Fruit fly (Drosophila melanogaster) whole organism, embryonic: ENCODE measurements around the gene CG14787.

Experiments
- Abd-B ChIP-seq: fragments of 200-800 bp; sonication (Bioruptor generic); optimal IDR thresholded peaks from 2 replicates; lab custom pipeline; 2018; ENCODE audit warnings: missing biosample characterization, mild to moderate bottlenecking, missing genetic modification characterization, moderate library complexity
- CG10267 ChIP-seq: fragments of 200-800 bp; sonication (Bioruptor generic); optimal IDR thresholded peaks from 2 replicates; lab custom pipeline; 2018; ENCODE audit warnings: missing biosample characterization, mild to moderate bottlenecking, missing genetic modification characterization, moderate library complexity
- CG11560 ChIP-seq: fragments of 200-800 bp; sonication (Bioruptor generic); IDR thresholded peaks from 3 replicates; pipeline ENCODE4 v1.3.6; 2022; ENCODE audit warnings: missing biosample characterization, missing genetic modification characterization
- CG12155 ChIP-seq: fragments of 200-800 bp; sonication (Bioruptor generic); optimal IDR thresholded peaks from 3 replicates; lab custom pipeline; 2016; ENCODE audit warnings: missing biosample characterization, missing genetic modification characterization
- CG12942 ChIP-seq: fragments of 200-800 bp; sonication (Bioruptor generic); optimal IDR thresholded peaks from 3 replicates; lab custom pipeline; 2016; ENCODE audit warnings: missing biosample characterization, missing genetic modification characterization
- CG13775 ChIP-seq: fragments of 200-800 bp; sonication (Bioruptor generic); optimal IDR thresholded peaks from 3 replicates; lab custom pipeline; 2017; ENCODE audit warnings: missing biosample characterization, mild to moderate bottlenecking, missing genetic modification characterization
- CG14441 ChIP-seq: fragments of 200-800 bp; sonication (Bioruptor generic); IDR thresholded peaks from 2 replicates; pipeline ENCODE4 v1.3.6; 2022; ENCODE audit warnings: missing biosample characterization, missing genetic modification characterization
- CG14710 ChIP-seq: fragments of 200-800 bp; sonication (Bioruptor generic); optimal IDR thresholded peaks from 3 replicates; lab custom pipeline; 2019; ENCODE audit warnings: missing biosample characterization, mild to moderate bottlenecking, missing genetic modification characterization, moderate library complexity
- CG15269 ChIP-seq: fragments of 200-800 bp; sonication (Bioruptor generic); optimal IDR thresholded peaks from 2 replicates; lab custom pipeline; 2018; ENCODE audit warnings: missing biosample characterization, mild to moderate bottlenecking, missing genetic modification characterization, moderate library complexity
- CG1602 ChIP-seq: fragments of 200-800 bp; sonication (Bioruptor generic); optimal IDR thresholded peaks from 3 replicates; lab custom pipeline; 2016; ENCODE audit warnings: missing biosample characterization, missing genetic modification characterization
- CG16863 ChIP-seq: fragments of 200-800 bp; sonication (Bioruptor generic); optimal IDR thresholded peaks from 3 replicates; lab custom pipeline; 2016; ENCODE audit warnings: missing biosample characterization, missing genetic modification characterization
- CG1792 ChIP-seq: fragments of 200-800 bp; sonication (Bioruptor generic); optimal IDR thresholded peaks from 2 replicates; lab custom pipeline; 2016; ENCODE audit warnings: missing biosample characterization, missing genetic modification characterization
- CG18619 ChIP-seq: fragments of 200-800 bp; sonication (Bioruptor generic); optimal IDR thresholded peaks from 3 replicates; lab custom pipeline; 2017; ENCODE audit warnings: missing biosample characterization, mild to moderate bottlenecking, missing genetic modification characterization
- CG2199 ChIP-seq: fragments of 200-800 bp; sonication (Bioruptor generic); IDR thresholded peaks from 3 replicates; pipeline ENCODE4 v1.3.6; 2022; ENCODE audit warnings: missing biosample characterization, missing genetic modification characterization
- CG3847 ChIP-seq: fragments of 200-800 bp; sonication (Bioruptor generic); IDR thresholded peaks from 2 replicates; pipeline ENCODE4 v1.3.6; 2022; ENCODE audit warnings: missing biosample characterization, missing genetic modification characterization
- CG4282 ChIP-seq: fragments of 200-800 bp; sonication (Bioruptor generic); optimal IDR thresholded peaks from 2 replicates; lab custom pipeline; 2016; ENCODE audit warnings: missing biosample characterization, missing genetic modification characterization
- CG6272 ChIP-seq: fragments of 200-800 bp; sonication (Bioruptor generic); IDR thresholded peaks from 2 replicates; pipeline ENCODE4 v1.3.6; 2022; ENCODE audit warnings: missing biosample characterization, missing genetic modification characterization
- CG6689 ChIP-seq: fragments of 200-800 bp; sonication (Bioruptor generic); IDR thresholded peaks from 2 replicates; pipeline ENCODE4 v1.3.6; 2022; ENCODE audit warnings: missing biosample characterization, missing genetic modification characterization
- CG7372 ChIP-seq: fragments of 200-800 bp; sonication (Bioruptor generic); IDR thresholded peaks from 2 replicates; pipeline ENCODE4 v1.3.6; 2022; ENCODE audit warnings: missing biosample characterization, missing genetic modification characterization
- CG9727 ChIP-seq: fragments of 200-800 bp; sonication (Bioruptor generic); optimal IDR thresholded peaks from 3 replicates; lab custom pipeline; 2017; ENCODE audit warnings: missing biosample characterization, mild to moderate bottlenecking, missing genetic modification characterization
- Deaf1 ChIP-seq: fragments of 200-800 bp; optimal IDR thresholded peaks from 3 replicates; lab custom pipeline; 2019; ENCODE audit warnings: missing biosample characterization, mild to moderate bottlenecking, missing genetic modification characterization, moderate library complexity
- Dfd ChIP-seq, 2 experiments: fragments of >200 bp; optimal IDR thresholded peaks; 2 replicates each; lab custom pipeline; 2017; ENCODE audit warnings: missing biosample characterization in 2 of 2, missing genetic modification characterization in 2 of 2
- Dip3 ChIP-seq: fragments of 200-800 bp; sonication (Bioruptor generic); optimal IDR thresholded peaks from 3 replicates; lab custom pipeline; 2016; ENCODE audit warnings: missing biosample characterization, missing genetic modification characterization
- Dll ChIP-seq: fragments of 200-800 bp; sonication (Bioruptor generic); IDR thresholded peaks from 4 replicates; pipeline ENCODE4 v1.3.6; 2022; ENCODE audit warnings: missing biosample characterization, missing genetic modification characterization; ENCODE audit not compliant: partially characterized antibody
- Hmx ChIP-seq: fragments of 200-800 bp; sonication (Bioruptor generic); optimal IDR thresholded peaks from 2 replicates; lab custom pipeline; 2016; ENCODE audit warnings: missing biosample characterization, missing genetic modification characterization
- Hr78 ChIP-seq, 2 experiments: fragments of 200-800 bp in 1 of 2; fragments of >200 bp in 1 of 2; sonication (Bioruptor generic) in 1 of 2; optimal IDR thresholded peaks; 2 replicates each; lab custom pipeline; 2017 to 2019; ENCODE audit warnings: missing biosample characterization in 2 of 2, missing genetic modification characterization in 2 of 2, mild to moderate bottlenecking in 1 of 2, moderate library complexity in 1 of 2
- Hsf ChIP-seq: fragments of 200-800 bp; sonication (Bioruptor generic); optimal IDR thresholded peaks from 3 replicates; lab custom pipeline; 2016; ENCODE audit warnings: missing biosample characterization, missing genetic modification characterization
- Lpt ChIP-seq: fragments of >200 bp; optimal IDR thresholded peaks from 2 replicates; lab custom pipeline; 2018; ENCODE audit warnings: missing biosample characterization, missing genetic modification characterization
- MTF-1 ChIP-seq: fragments of 200-800 bp; sonication (Bioruptor generic); optimal IDR thresholded peaks from 2 replicates; lab custom pipeline; 2018; ENCODE audit warnings: missing biosample characterization, mild to moderate bottlenecking, missing genetic modification characterization, borderline replicate concordance
- Mad ChIP-seq: fragments of 200-800 bp; sonication (Bioruptor generic); optimal IDR thresholded peaks from 2 replicates; lab custom pipeline; 2016; ENCODE audit warnings: missing biosample characterization, missing genetic modification characterization
- NC2β ChIP-seq: fragments of 200-800 bp; sonication (Bioruptor generic); optimal IDR thresholded peaks from 2 replicates; lab custom pipeline; 2016; ENCODE audit warnings: missing biosample characterization, missing genetic modification characterization
- Ravus ChIP-seq: fragments of 200-800 bp; sonication (Bioruptor generic); IDR thresholded peaks from 2 replicates; pipeline ENCODE4 v1.3.6; 2022; ENCODE audit warnings: missing biosample characterization, missing genetic modification characterization
- Sry-β ChIP-seq: fragments of 200-800 bp; sonication (Bioruptor generic); optimal IDR thresholded peaks from 2 replicates; lab custom pipeline; 2018; ENCODE audit warnings: missing biosample characterization, mild to moderate bottlenecking, missing genetic modification characterization, moderate library complexity
- Xbp1 ChIP-seq: fragments of 200-800 bp; sonication (Bioruptor generic); optimal IDR thresholded peaks from 3 replicates; lab custom pipeline; 2016; ENCODE audit warnings: missing biosample characterization, mild to moderate bottlenecking, missing genetic modification characterization
- corto ChIP-seq: fragments of 200-800 bp; sonication (Bioruptor generic); optimal IDR thresholded peaks from 2 replicates; lab custom pipeline; 2016; ENCODE audit warnings: missing biosample characterization, mild to moderate bottlenecking, missing genetic modification characterization, moderate library complexity
- eyg ChIP-seq: fragments of 200-800 bp; sonication (Bioruptor generic); optimal IDR thresholded peaks from 3 replicates; lab custom pipeline; 2016; ENCODE audit warnings: missing biosample characterization, missing genetic modification characterization
- gem ChIP-seq: fragments of 200-800 bp; sonication (Bioruptor generic); optimal IDR thresholded peaks from 2 replicates; lab custom pipeline; 2019; ENCODE audit warnings: missing biosample characterization, mild to moderate bottlenecking, missing genetic modification characterization, moderate library complexity
- gsb-n ChIP-seq: fragments of 200-800 bp; sonication (Bioruptor generic); optimal IDR thresholded peaks from 3 replicates; lab custom pipeline; 2018; ENCODE audit warnings: missing biosample characterization, mild to moderate bottlenecking, missing genetic modification characterization
- hkb ChIP-seq, 2 experiments: fragments of 200-800 bp in 1 of 2; fragments of >200 bp in 1 of 2; sonication (Bioruptor generic) in 1 of 2; IDR thresholded peaks in 1 of 2; optimal IDR thresholded peaks in 1 of 2; 2 replicates each; pipeline versions ENCODE4 v1.3.6 to Lab custom; 2017 to 2022; ENCODE audit warnings: missing biosample characterization in 1 of 2, missing genetic modification characterization in 1 of 2
- lov ChIP-seq, 2 experiments: fragments of 200-800 bp in 1 of 2; fragments of >200 bp in 1 of 2; sonication (Bioruptor generic) in 1 of 2; IDR thresholded peaks in 1 of 2; optimal IDR thresholded peaks in 1 of 2; 2 replicates in 1 of 2; 3 replicates in 1 of 2; pipeline versions ENCODE4 v1.3.6 to Lab custom; 2017 to 2022; ENCODE audit warnings: missing biosample characterization in 1 of 2, missing genetic modification characterization in 1 of 2
- nerfin-1 ChIP-seq: fragments of 200-800 bp; sonication (Bioruptor generic); optimal IDR thresholded peaks from 3 replicates; lab custom pipeline; 2019; ENCODE audit warnings: missing biosample characterization, mild to moderate bottlenecking, missing genetic modification characterization, moderate library complexity
- p53 ChIP-seq: fragments of 200-800 bp; sonication (Bioruptor generic); optimal IDR thresholded peaks from 2 replicates; lab custom pipeline; 2016; ENCODE audit warnings: missing biosample characterization, missing genetic modification characterization
- pb ChIP-seq: fragments of 200-800 bp; sonication (Bioruptor generic); optimal IDR thresholded peaks from 3 replicates; lab custom pipeline; 2016; ENCODE audit warnings: missing biosample characterization, missing genetic modification characterization
- run ChIP-seq: fragments of 200-800 bp; sonication (Bioruptor generic); optimal IDR thresholded peaks from 3 replicates; lab custom pipeline; 2018; ENCODE audit warnings: missing biosample characterization, mild to moderate bottlenecking, missing genetic modification characterization
- salm ChIP-seq: fragments of 200-800 bp; sonication (Bioruptor generic); optimal IDR thresholded peaks from 2 replicates; lab custom pipeline; 2018; ENCODE audit warnings: missing biosample characterization, mild to moderate bottlenecking, missing genetic modification characterization
- sd ChIP-seq: fragments of 200-800 bp; sonication (Bioruptor generic); optimal IDR thresholded peaks from 3 replicates; lab custom pipeline; 2018; ENCODE audit warnings: missing biosample characterization, mild to moderate bottlenecking, missing genetic modification characterization, moderate library complexity
- sima ChIP-seq: fragments of 200-800 bp; sonication (Bioruptor generic); optimal IDR thresholded peaks from 2 replicates; lab custom pipeline; 2016; ENCODE audit warnings: missing biosample characterization, missing genetic modification characterization
- tio ChIP-seq: fragments of 200-800 bp; sonication (Bioruptor generic); optimal IDR thresholded peaks from 2 replicates; lab custom pipeline; 2017; ENCODE audit warnings: missing biosample characterization, missing genetic modification characterization, inconsistent platforms

Gene CG14787

dm6 chrX:1482840-1483518, 21.5 kb upstream of the CG14787 start, which contains the start of the genes sta and inc (continued):
- TF ChIP-seq CG2199 (GFP tag; lab: Robert Waterston, UW) (0 out of 3 replicates have a peak, but pooled peaks have one; percentile 16), Xbp1 (GFP tag; lab: Kevin White, UChicago) (peak; percentile 38), tio (no peak), CG15269 (peak; percentile 60), hkb (optimal IDR thresholded peaks at IDR 0.05; lab: Kevin White, UChicago) (peak; percentile 35), hkb (GFP tag; IDR thresholded peaks at IDR 0.05; lab: Robert Waterston, UW) (peak; percentile 74), Deaf1 (tag; lab: Kevin White, UChicago) (peak; percentile 42), Hr78 (GFP tag; optimal IDR thresholded peaks at IDR 0.05; lab: Kevin White, UChicago) (no peak), gsb-n (tag; lab: Kevin White, UChicago) (peak; percentile 69), Hmx (no peak), CG6272 (GFP tag; lab: Robert Waterston, UW) (no peak), CG7372 (0 out of 2 replicates have a peak, but pooled peaks have one; percentile 19), Abd-B (GFP tag; lab: Kevin White, UChicago) (no peak), salm (tag; lab: Kevin White, UChicago) (peak; percentile 22), CG1792 (peak; percentile 53), sima (no peak), Sry-β (GFP tag; lab: Kevin White, UChicago) (peak; percentile 11), sd (tag; lab: Kevin White, UChicago) (peak; percentile 78), CG6689 (GFP tag; lab: Robert Waterston, UW) (no peak), Dfd (GFP tag; optimal IDR thresholded peaks at IDR 0.05; lab: Kevin White, UChicago) (no peak), p53 (GFP tag; lab: Kevin White, UChicago) (peak; percentile 66), Mad (GFP tag; lab: Kevin White, UChicago) (peak; percentile 57), CG9727 (GFP tag; lab: Kevin White, UChicago) (peak; percentile 71), lov (optimal IDR thresholded peaks at IDR 0.05; lab: Kevin White, UChicago) (no peak), lov (GFP tag; IDR thresholded peaks at IDR 0.05; lab: Robert Waterston, UW) (peak; percentile 71; the same call in 1 of the 3 replicates), run (peak; percentile 11), CG16863 (GFP tag; lab: Kevin White, UChicago) (no peak), Lpt (no peak), CG3847 (GFP tag; lab: Robert Waterston, UW) (peak; percentile 68), Dll (GFP tag; lab: Robert Waterston, UW) (peak; percentile 64; the same call in 2 of the 4 replicates), Hsf (GFP tag; lab: Kevin White, UChicago) (peak; percentile 37), CG10267 (tag; lab: Kevin White, UChicago) (peak; percentile 94), NC2β (GFP tag; lab: Kevin White, UChicago) (peak; percentile 91), CG14710 (tag; lab: Kevin White, UChicago) (peak; percentile 75), Dip3 (GFP tag; lab: Kevin White, UChicago) (peak; percentile 8), CG12155 (GFP tag; lab: Kevin White, UChicago) (peak; percentile 34), CG18619 (GFP tag; lab: Kevin White, UChicago) (peak; percentile 73), CG4282 (GFP tag; lab: Kevin White, UChicago) (no peak), pb (GFP tag; lab: Kevin White, UChicago) (peak; percentile 53), eyg (GFP tag; lab: Kevin White, UChicago) (peak; percentile 26), Ravus (GFP tag; lab: Robert Waterston, UW) (no peak), corto (GFP tag; lab: Kevin White, UChicago) (no peak), CG12942 (GFP tag; lab: Kevin White, UChicago) (no peak), MTF-1 (GFP tag; lab: Kevin White, UChicago) (peak; percentile 86), CG11560 (no peak), CG13775 (GFP tag; lab: Kevin White, UChicago) (peak; percentile 47), nerfin-1 (peak; percentile 85), gem (tag; lab: Kevin White, UChicago) (no peak), CG14441 (GFP tag; lab: Robert Waterston, UW) (no peak), CG1602 (GFP tag; lab: Kevin White, UChicago) (no peak)
